Worm (Caenorhabditis elegans): ENCODE measurements around the gene rab-39.

- TF ChIP-seq flt-1 (GFP tag; IDR thresholded peaks at IDR 0.05) (no peak), ztf-23 (GFP tag; IDR thresholded peaks at IDR 0.05) (no peak), tab-1 (GFP tag; IDR thresholded peaks at IDR 0.05) (no peak)
Measured at ce11 chrII:9336651-9337050, 13.9 kb upstream of the rab-39 start.
